Fruit fly (Drosophila melanogaster) whole organism, embryonic: ENCODE measurements around the gene lbl.

Experiments
- Abd-B ChIP-seq: fragments of 200-800 bp; sonication (Bioruptor generic); optimal IDR thresholded peaks from 2 replicates; lab custom pipeline; 2018; ENCODE audit warnings: missing biosample characterization, mild to moderate bottlenecking, missing genetic modification characterization, moderate library complexity
- Aef1 ChIP-seq: fragments of 200-800 bp; sonication (Bioruptor generic); IDR thresholded peaks from 3 replicates; pipeline ENCODE4 v1.3.6; 2022; ENCODE audit warnings: missing biosample characterization, missing genetic modification characterization
- Bdp1 ChIP-seq: fragments of 200-800 bp; sonication (Bioruptor generic); optimal IDR thresholded peaks from 3 replicates; lab custom pipeline; 2016; ENCODE audit warnings: missing biosample characterization, missing genetic modification characterization
- Blimp-1 ChIP-seq: fragments of 200-800 bp; sonication (Bioruptor generic); optimal IDR thresholded peaks from 3 replicates; lab custom pipeline; 2018; ENCODE audit warnings: missing biosample characterization, missing genetic modification characterization, mild to moderate bottlenecking, moderate library complexity, missing genetic modification reagents
- CG10959 ChIP-seq: fragments of 200-800 bp; sonication (Bioruptor generic); IDR thresholded peaks from 2 replicates; pipeline ENCODE4 v1.3.6; 2022; ENCODE audit warnings: missing biosample characterization, missing genetic modification characterization
- CG11456 ChIP-seq: fragments of 200-800 bp; sonication (Bioruptor generic); IDR thresholded peaks from 3 replicates; pipeline ENCODE4 v1.3.6; 2022; ENCODE audit warnings: missing biosample characterization, missing genetic modification characterization
- CG12744 ChIP-seq: fragments of 200-800 bp; sonication (Bioruptor generic); optimal IDR thresholded peaks from 2 replicates; lab custom pipeline; 2016; ENCODE audit warnings: missing biosample characterization, missing genetic modification characterization
- CG12942 ChIP-seq: fragments of 200-800 bp; sonication (Bioruptor generic); optimal IDR thresholded peaks from 3 replicates; lab custom pipeline; 2016; ENCODE audit warnings: missing biosample characterization, missing genetic modification characterization
- CG13123 ChIP-seq: fragments of 200-800 bp; sonication (Bioruptor generic); optimal IDR thresholded peaks from 2 replicates; lab custom pipeline; 2016; ENCODE audit warnings: missing biosample characterization, missing genetic modification characterization
- CG13424 ChIP-seq: fragments of 200-800 bp; sonication (Bioruptor generic); optimal IDR thresholded peaks from 2 replicates; lab custom pipeline; 2019; ENCODE audit warnings: missing biosample characterization, mild to moderate bottlenecking, missing genetic modification characterization, moderate library complexity
- CG13775 ChIP-seq: fragments of 200-800 bp; sonication (Bioruptor generic); optimal IDR thresholded peaks from 3 replicates; lab custom pipeline; 2017; ENCODE audit warnings: missing biosample characterization, mild to moderate bottlenecking, missing genetic modification characterization
- CG14441 ChIP-seq: fragments of 200-800 bp; sonication (Bioruptor generic); IDR thresholded peaks from 2 replicates; pipeline ENCODE4 v1.3.6; 2022; ENCODE audit warnings: missing biosample characterization, missing genetic modification characterization
- CG17568 ChIP-seq: fragments of 200-800 bp; sonication (Bioruptor generic); optimal IDR thresholded peaks from 2 replicates; lab custom pipeline; 2018; ENCODE audit warnings: missing biosample characterization, mild to moderate bottlenecking, missing genetic modification characterization, moderate library complexity
- CG18764 ChIP-seq: fragments of 200-800 bp; sonication (Bioruptor generic); optimal IDR thresholded peaks from 3 replicates; lab custom pipeline; 2016; ENCODE audit warnings: missing biosample characterization, missing genetic modification characterization
- CG2120 ChIP-seq: fragments of 200-800 bp; sonication (Bioruptor generic); optimal IDR thresholded peaks from 3 replicates; lab custom pipeline; 2016; ENCODE audit warnings: missing biosample characterization, missing genetic modification characterization
- CG2875 ChIP-seq: fragments of 200-800 bp; sonication (Bioruptor generic); optimal IDR thresholded peaks from 2 replicates; lab custom pipeline; 2017; ENCODE audit warnings: missing biosample characterization, mild to moderate bottlenecking, missing genetic modification characterization, missing genetic modification reagents
- CG30431 ChIP-seq: fragments of 200-800 bp; sonication (Bioruptor generic); optimal IDR thresholded peaks from 2 replicates; lab custom pipeline; 2017; ENCODE audit warnings: missing biosample characterization, missing genetic modification characterization
- CG31388 ChIP-seq: fragments of 200-800 bp; sonication (Bioruptor generic); optimal IDR thresholded peaks from 2 replicates; lab custom pipeline; 2016; ENCODE audit warnings: missing biosample characterization, missing genetic modification characterization
- CG31441 ChIP-seq: fragments of 200-800 bp; sonication (Bioruptor generic); IDR thresholded peaks from 2 replicates; pipeline ENCODE4 v1.3.6; 2022; ENCODE audit warnings: missing biosample characterization, missing genetic modification characterization
- CG3281 ChIP-seq: fragments of 200-800 bp; sonication (Bioruptor generic); optimal IDR thresholded peaks from 3 replicates; lab custom pipeline; 2017; ENCODE audit warnings: missing biosample characterization, mild to moderate bottlenecking, missing genetic modification characterization
- CG34376 ChIP-seq: fragments of 200-800 bp; sonication (Bioruptor generic); optimal IDR thresholded peaks from 2 replicates; lab custom pipeline; 2018; ENCODE audit warnings: missing biosample characterization, mild to moderate bottlenecking, missing genetic modification characterization
- CG34422 ChIP-seq: fragments of 200-800 bp; sonication (Bioruptor generic); IDR thresholded peaks from 3 replicates; pipeline ENCODE4 v1.3.6; 2022; ENCODE audit warnings: missing biosample characterization, missing genetic modification characterization
- CG42726 ChIP-seq: fragments of 200-800 bp; sonication (Bioruptor generic); IDR thresholded peaks from 2 replicates; pipeline ENCODE4 v1.3.6; 2022; ENCODE audit warnings: missing biosample characterization, missing genetic modification characterization; ENCODE audit not compliant: partially characterized antibody
- CG4854 ChIP-seq: fragments of 200-800 bp; sonication (Bioruptor generic); optimal IDR thresholded peaks from 2 replicates; lab custom pipeline; 2016; ENCODE audit warnings: missing biosample characterization, missing genetic modification characterization, inconsistent platforms
- CG6683 ChIP-seq: fragments of 200-800 bp; sonication (Bioruptor generic); optimal IDR thresholded peaks from 2 replicates; lab custom pipeline; 2017; ENCODE audit warnings: missing biosample characterization, mild to moderate bottlenecking, missing genetic modification characterization, missing genetic modification reagents
- CG7987 ChIP-seq: fragments of 200-800 bp; sonication (Bioruptor generic); optimal IDR thresholded peaks from 2 replicates; lab custom pipeline; 2018; ENCODE audit warnings: missing biosample characterization, mild to moderate bottlenecking, missing genetic modification characterization, moderate library complexity
- CG9609 ChIP-seq: fragments of 200-800 bp; sonication (Bioruptor generic); optimal IDR thresholded peaks from 3 replicates; lab custom pipeline; 2016; ENCODE audit warnings: missing biosample characterization, missing genetic modification characterization
- CG9727 ChIP-seq: fragments of 200-800 bp; sonication (Bioruptor generic); optimal IDR thresholded peaks from 3 replicates; lab custom pipeline; 2017; ENCODE audit warnings: missing biosample characterization, mild to moderate bottlenecking, missing genetic modification characterization
- CG9797 ChIP-seq: fragments of 200-800 bp; sonication (Bioruptor generic); optimal IDR thresholded peaks from 3 replicates; lab custom pipeline; 2018; ENCODE audit warnings: missing biosample characterization, mild to moderate bottlenecking, missing genetic modification characterization
- Camta ChIP-seq: fragments of 200-800 bp; sonication (Bioruptor generic); optimal IDR thresholded peaks from 2 replicates; lab custom pipeline; 2016; ENCODE audit warnings: missing biosample characterization, missing genetic modification characterization
- Hmx ChIP-seq: fragments of 200-800 bp; sonication (Bioruptor generic); optimal IDR thresholded peaks from 2 replicates; lab custom pipeline; 2016; ENCODE audit warnings: missing biosample characterization, missing genetic modification characterization
- Lim3 ChIP-seq: fragments of 200-800 bp; sonication (Bioruptor generic); IDR thresholded peaks from 2 replicates; pipeline ENCODE4 v1.3.6; 2022; ENCODE audit warnings: missing biosample characterization, missing genetic modification characterization
- Max ChIP-seq: fragments of 200-800 bp; sonication (Bioruptor generic); optimal IDR thresholded peaks from 2 replicates; lab custom pipeline; 2016; ENCODE audit warnings: missing biosample characterization, mild to moderate bottlenecking, missing genetic modification characterization
- Spps ChIP-seq: fragments of 200-800 bp; sonication (Bioruptor generic); optimal IDR thresholded peaks from 2 replicates; lab custom pipeline; 2018; ENCODE audit warnings: missing biosample characterization, mild to moderate bottlenecking, missing genetic modification characterization
- YL-1 ChIP-seq: fragments of 200-800 bp; sonication (Bioruptor generic); optimal IDR thresholded peaks from 3 replicates; lab custom pipeline; 2017; ENCODE audit warnings: missing biosample characterization, mild to moderate bottlenecking, missing genetic modification characterization
- cad ChIP-seq: fragments of >200 bp; optimal IDR thresholded peaks from 2 replicates; lab custom pipeline; 2017; ENCODE audit warnings: missing biosample characterization, missing genetic modification characterization
- croc ChIP-seq: fragments of 200-800 bp; sonication (Bioruptor generic); conservative IDR thresholded peaks from 3 replicates; pipeline ENCODE4 v1.3.6; 2022; ENCODE audit warnings: missing biosample characterization, missing genetic modification characterization
- da ChIP-seq: fragments of 200-800 bp; sonication (Bioruptor generic); optimal IDR thresholded peaks from 2 replicates; lab custom pipeline; 2016; ENCODE audit warnings: missing biosample characterization, missing genetic modification characterization
- en ChIP-seq: fragments of 200-800 bp; sonication (Bioruptor generic); optimal IDR thresholded peaks from 2 replicates; lab custom pipeline; 2016; ENCODE audit warnings: missing biosample characterization, missing genetic modification characterization
- fd102C ChIP-seq: fragments of 200-800 bp; sonication (Bioruptor generic); optimal IDR thresholded peaks from 2 replicates; lab custom pipeline; 2018; ENCODE audit warnings: missing biosample characterization, mild to moderate bottlenecking, missing genetic modification characterization, moderate library complexity
- fu2 ChIP-seq: fragments of 200-800 bp; sonication (Bioruptor generic); optimal IDR thresholded peaks from 2 replicates; lab custom pipeline; 2016; ENCODE audit warnings: missing biosample characterization, missing genetic modification characterization
- grau ChIP-seq: fragments of 200-800 bp; optimal IDR thresholded peaks from 3 replicates; lab custom pipeline; 2019; ENCODE audit warnings: missing biosample characterization, mild to moderate bottlenecking, missing genetic modification characterization, moderate library complexity
- grn ChIP-seq: fragments of 200-800 bp; sonication (Bioruptor generic); optimal IDR thresholded peaks from 3 replicates; lab custom pipeline; 2017; ENCODE audit warnings: missing biosample characterization, missing genetic modification characterization
- kay ChIP-seq: fragments of 200-800 bp; sonication (Bioruptor generic); optimal IDR thresholded peaks from 2 replicates; lab custom pipeline; 2016; ENCODE audit warnings: missing biosample characterization, missing genetic modification characterization
- klu ChIP-seq: fragments of 200-800 bp; sonication (Bioruptor generic); IDR thresholded peaks from 2 replicates; pipeline ENCODE4 v1.3.6; 2022; ENCODE audit warnings: missing biosample characterization, missing genetic modification characterization
- nerfin-2 ChIP-seq: fragments of 200-800 bp; sonication (Bioruptor generic); IDR thresholded peaks from 2 replicates; pipeline ENCODE4 v1.3.6; 2022; ENCODE audit warnings: missing biosample characterization, missing genetic modification characterization; ENCODE audit not compliant: partially characterized antibody
- phol ChIP-seq: fragments of 200-800 bp; sonication (Bioruptor generic); optimal IDR thresholded peaks from 3 replicates; lab custom pipeline; 2018; ENCODE audit warnings: missing biosample characterization, mild to moderate bottlenecking, missing genetic modification characterization, moderate library complexity
- prd ChIP-seq, 3 experiments: fragments of >200 bp in 2 of 3; fragments of 200-800 bp in 1 of 3; sonication (Bioruptor generic) in 1 of 3; optimal IDR thresholded peaks in 2 of 3; IDR thresholded peaks in 1 of 3; 2 replicates in 2 of 3; 3 replicates in 1 of 3; pipeline versions ENCODE4 v1.3.6 to Lab custom; 2017 to 2022; ENCODE audit warnings: missing biosample characterization in 1 of 3, missing genetic modification characterization in 1 of 3
- seq ChIP-seq: fragments of 200-800 bp; sonication (Bioruptor generic); IDR thresholded peaks from 2 replicates; pipeline ENCODE4 v1.3.6; 2022; ENCODE audit warnings: missing biosample characterization, missing genetic modification characterization
- slbo ChIP-seq: fragments of 200-800 bp; sonication (Bioruptor generic); IDR thresholded peaks from 2 replicates; pipeline ENCODE4 v1.3.6; 2022; ENCODE audit warnings: missing biosample characterization, missing genetic modification characterization
- trh ChIP-seq: fragments of 200-800 bp; sonication (Bioruptor generic); optimal IDR thresholded peaks from 2 replicates; lab custom pipeline; 2016; ENCODE audit warnings: missing biosample characterization, missing genetic modification characterization

The lbl gene

dm6 chr3R:21365262-21365661 is 68.7 kb downstream of the lbl start (continued):
- TF ChIP-seq CG13123 (GFP tag; lab: Kevin White, UChicago) (peak; percentile 89), CG9797 (GFP tag; lab: Kevin White, UChicago) (peak; percentile 64), Blimp-1 (no peak), CG34422 (GFP tag; lab: Robert Waterston, UW) (peak; percentile 94), CG13424 (tag; lab: Kevin White, UChicago) (peak; percentile 98), CG12942 (GFP tag; lab: Kevin White, UChicago) (peak; percentile 95), Spps (tag; lab: Kevin White, UChicago) (peak; percentile 68), grau (tag; lab: Kevin White, UChicago) (peak; percentile 100), CG34376 (GFP tag; lab: Kevin White, UChicago) (peak; percentile 98), CG4854 (GFP tag; lab: Kevin White, UChicago) (peak; percentile 92), YL-1 (GFP tag; lab: Kevin White, UChicago) (peak; percentile 98), CG31441 (GFP tag; lab: Robert Waterston, UW) (no peak; the same call in 1 of the 2 replicates), en (GFP tag; lab: Kevin White, UChicago) (peak; percentile 69), CG13775 (GFP tag; lab: Kevin White, UChicago) (peak; percentile 97), CG30431 (GFP tag; lab: Kevin White, UChicago) (peak; percentile 92), CG6683 (GFP tag; lab: Kevin White, UChicago) (peak; percentile 81), nerfin-2 (GFP tag; lab: Robert Waterston, UW) (no peak), croc (GFP tag; lab: Robert Waterston, UW) (peak; percentile 93), CG11456 (GFP tag; lab: Robert Waterston, UW) (peak; percentile 89), kay (GFP tag; lab: Kevin White, UChicago) (peak; percentile 93), CG9727 (GFP tag; lab: Kevin White, UChicago) (peak; percentile 93), grn (no peak), CG3281 (GFP tag; lab: Kevin White, UChicago) (peak; percentile 96), CG12744 (GFP tag; lab: Kevin White, UChicago) (peak; percentile 92), CG9609 (GFP tag; lab: Kevin White, UChicago) (peak; percentile 92), fu2 (GFP tag; lab: Kevin White, UChicago) (peak; percentile 92), Hmx (GFP tag; lab: Kevin White, UChicago) (peak; percentile 93), fd102C (GFP tag; lab: Kevin White, UChicago) (no peak), Camta (peak; percentile 91), CG18764 (GFP tag; lab: Kevin White, UChicago) (peak; percentile 90), CG31388 (GFP tag; lab: Kevin White, UChicago) (peak; percentile 89), CG2120 (GFP tag; lab: Kevin White, UChicago) (peak; percentile 98), cad (no peak), CG2875 (GFP tag; lab: Kevin White, UChicago) (peak; percentile 84), CG14441 (GFP tag; lab: Robert Waterston, UW) (peak; percentile 93), phol (tag; lab: Kevin White, UChicago) (peak; percentile 99), Lim3 (GFP tag; lab: Robert Waterston, UW) (peak; percentile 81), slbo (GFP tag; lab: Robert Waterston, UW) (peak; percentile 97), CG10959 (GFP tag; lab: Robert Waterston, UW) (peak; percentile 74), Aef1 (peak; percentile 92), CG7987 (GFP tag; lab: Kevin White, UChicago) (peak; percentile 84), trh (GFP tag; lab: Kevin White, UChicago) (peak; percentile 93), CG42726 (no peak), Bdp1 (peak; percentile 86), da (GFP tag; lab: Kevin White, UChicago) (peak; percentile 85), Abd-B (GFP tag; lab: Kevin White, UChicago) (peak; percentile 97), Max (GFP tag; lab: Kevin White, UChicago) (peak; percentile 95), prd (optimal IDR thresholded peaks at IDR 0.05; lab: Kevin White, UChicago) (no peak), prd (GFP tag; IDR thresholded peaks at IDR 0.05; lab: Robert Waterston, UW) (peak; percentile 97), klu (peak; percentile 94), seq (GFP tag; lab: Robert Waterston, UW) (peak; percentile 95), CG17568 (no peak)
